Worm (Caenorhabditis elegans) whole organism, late embryonic: ENCODE results near the gene igcm-4.
A peak's percentile ranks its signal among the peaks of the same experiment; 100 is the strongest.

Experiments used
- C08G9.2 ChIP-seq: sonication (generic microtip); optimal IDR thresholded peaks from 2 replicates; lab custom pipeline; 2016; ENCODE audit warnings: mild to moderate bottlenecking, missing genetic modification characterization, moderate library complexity, missing compliant biosample characterization
- ahr-1 ChIP-seq: sonication (generic microtip); optimal IDR thresholded peaks from 2 replicates; lab custom pipeline; 2016; ENCODE audit warnings: missing genetic modification characterization, missing compliant biosample characterization
- ceh-18 ChIP-seq: sonication (generic microtip); optimal IDR thresholded peaks from 2 replicates; lab custom pipeline; 2016; ENCODE audit warnings: missing genetic modification characterization, missing compliant biosample characterization
- ceh-19 ChIP-seq: fragments of 200-800 bp; sonication (Bioruptor generic); optimal IDR thresholded peaks from 2 replicates; lab custom pipeline; 2018; ENCODE audit warnings: mild to moderate bottlenecking, missing genetic modification characterization, missing compliant biosample characterization
- ceh-2 ChIP-seq: sonication (generic microtip); optimal IDR thresholded peaks from 2 replicates; lab custom pipeline; 2016; ENCODE audit warnings: missing genotype, missing genetic modification characterization, missing compliant biosample characterization
- ceh-22 ChIP-seq: sonication (generic microtip); optimal IDR thresholded peaks from 2 replicates; lab custom pipeline; 2017; ENCODE audit warnings: missing biosample characterization, missing genetic modification characterization
- ceh-24 ChIP-seq: sonication (generic microtip); optimal IDR thresholded peaks from 2 replicates; lab custom pipeline; 2016; ENCODE audit warnings: mild to moderate bottlenecking, missing genetic modification characterization, missing compliant biosample characterization
- ceh-30 ChIP-seq: fragments of 150-350 bp; optimal IDR thresholded peaks from 2 replicates; lab custom pipeline; 2014; ENCODE audit warnings: missing biosample characterization, missing genetic modification characterization
- ceh-31 ChIP-seq: sonication (generic microtip); optimal IDR thresholded peaks from 2 replicates; lab custom pipeline; 2016; ENCODE audit warnings: missing genetic modification characterization, missing compliant biosample characterization
- ceh-34 ChIP-seq: sonication (generic microtip); optimal IDR thresholded peaks from 2 replicates; lab custom pipeline; 2016; ENCODE audit warnings: mild to moderate bottlenecking, missing genetic modification characterization, missing compliant biosample characterization
- ceh-48 ChIP-seq: sonication (generic microtip); optimal IDR thresholded peaks from 2 replicates; lab custom pipeline; 2016; ENCODE audit warnings: missing genetic modification characterization, inconsistent platforms, missing compliant biosample characterization
- che-1 ChIP-seq: sonication (generic microtip); optimal IDR thresholded peaks from 2 replicates; lab custom pipeline; 2016; ENCODE audit warnings: mild to moderate bottlenecking, missing genetic modification characterization, missing compliant biosample characterization
- dmd-4 ChIP-seq: sonication (generic microtip); optimal IDR thresholded peaks from 2 replicates; lab custom pipeline; 2016; ENCODE audit warnings: borderline replicate concordance, missing genetic modification characterization, missing compliant biosample characterization
- ets-4 ChIP-seq: sonication (generic microtip); optimal IDR thresholded peaks from 2 replicates; lab custom pipeline; 2016; ENCODE audit warnings: missing genetic modification characterization, missing compliant biosample characterization
- eyg-1 ChIP-seq: sonication (generic microtip); optimal IDR thresholded peaks from 2 replicates; lab custom pipeline; 2016; ENCODE audit warnings: missing genotype, missing genetic modification characterization, missing compliant biosample characterization
- fkh-10 ChIP-seq: fragments of 150-350 bp; optimal IDR thresholded peaks from 2 replicates; lab custom pipeline; 2014; ENCODE audit warnings: missing biosample characterization, missing genetic modification reagents, missing genetic modification characterization
- gmeb-2 ChIP-seq: sonication (generic microtip); optimal IDR thresholded peaks from 2 replicates; lab custom pipeline; 2016; ENCODE audit warnings: missing genetic modification characterization, inconsistent platforms, missing compliant biosample characterization
- hlh-13 ChIP-seq: fragments of 200-800 bp; sonication (Bioruptor generic); optimal IDR thresholded peaks from 2 replicates; lab custom pipeline; 2018; ENCODE audit warnings: mild to moderate bottlenecking, missing genetic modification characterization, missing compliant biosample characterization
- hlh-8 ChIP-seq: sonication (generic microtip); optimal IDR thresholded peaks from 2 replicates; lab custom pipeline; 2016; ENCODE audit warnings: missing genotype, missing genetic modification characterization, missing compliant biosample characterization
- madf-2 ChIP-seq: sonication (generic microtip); optimal IDR thresholded peaks from 2 replicates; lab custom pipeline; 2017; ENCODE audit warnings: missing genetic modification characterization, missing compliant biosample characterization
- nhr-11 ChIP-seq: fragments of 150-350 bp; optimal IDR thresholded peaks from 2 replicates; lab custom pipeline; 2014; ENCODE audit warnings: missing biosample characterization, missing genetic modification characterization
- npax-4 ChIP-seq: sonication (generic microtip); optimal IDR thresholded peaks from 2 replicates; lab custom pipeline; 2016; ENCODE audit warnings: missing genetic modification characterization, missing compliant biosample characterization
- odd-2 ChIP-seq: sonication (generic microtip); optimal IDR thresholded peaks from 2 replicates; lab custom pipeline; 2017; ENCODE audit warnings: antibody characterized with exemption, mild to moderate bottlenecking, missing genetic modification characterization, missing compliant biosample characterization
- pat-9 ChIP-seq: fragments of 200-800 bp; sonication (Bioruptor generic); optimal IDR thresholded peaks from 2 replicates; lab custom pipeline; 2018; ENCODE audit warnings: mild to moderate bottlenecking, missing genetic modification characterization, moderate library complexity, missing compliant biosample characterization
- pha-2 ChIP-seq: sonication (generic microtip); optimal IDR thresholded peaks from 2 replicates; lab custom pipeline; 2017; ENCODE audit warnings: mild to moderate bottlenecking, missing genetic modification characterization, missing compliant biosample characterization
- pha-4 ChIP-seq: fragments of 150-350 bp; optimal IDR thresholded peaks from 2 replicates; lab custom pipeline; 2018; ENCODE audit warnings: missing biosample characterization, missing genetic modification reagents, missing genetic modification characterization
- ref-2 ChIP-seq: sonication (generic microtip); optimal IDR thresholded peaks from 2 replicates; lab custom pipeline; 2016; ENCODE audit warnings: missing genetic modification characterization, missing compliant biosample characterization
- sdc-2 ChIP-seq: sonication (generic microtip); optimal IDR thresholded peaks from 2 replicates; lab custom pipeline; 2016; ENCODE audit warnings: missing genotype, missing genetic modification characterization, missing compliant biosample characterization
- sox-2 ChIP-seq: fragments of 200-800 bp; sonication (Bioruptor generic); IDR thresholded peaks from 2 replicates; pipeline ENCODE4 v1.3.6; 2022; ENCODE audit warnings: missing genetic modification reagents, missing genetic modification characterization, missing compliant biosample characterization
- sox-4 ChIP-seq: sonication (generic microtip); optimal IDR thresholded peaks from 2 replicates; lab custom pipeline; 2017; ENCODE audit warnings: mild to moderate bottlenecking, missing genetic modification characterization, inconsistent platforms, missing compliant biosample characterization
- syd-9 ChIP-seq: sonication (generic microtip); optimal IDR thresholded peaks from 2 replicates; lab custom pipeline; 2016; ENCODE audit warnings: mild to moderate bottlenecking, missing genetic modification characterization, moderate library complexity, missing compliant biosample characterization
- ttx-3 ChIP-seq: sonication (generic microtip); optimal IDR thresholded peaks from 2 replicates; lab custom pipeline; 2016; ENCODE audit warnings: missing genetic modification reagents, missing genetic modification characterization, missing compliant biosample characterization
- unc-3 ChIP-seq, 2 experiments: fragments of 200-800 bp in 1 of 2; sonication (Bioruptor generic) in 1 of 2; sonication (generic microtip) in 1 of 2; conservative IDR thresholded peaks in 1 of 2; optimal IDR thresholded peaks in 1 of 2; 2 replicates each; pipeline versions ENCODE4 v1.3.6 to Lab custom; 2016 to 2022; ENCODE audit warnings: missing compliant biosample characterization in 2 of 2, missing genetic modification characterization in 2 of 2, missing genetic modification reagents in 1 of 2
- unc-42 ChIP-seq: sonication (generic microtip); optimal IDR thresholded peaks from 2 replicates; lab custom pipeline; 2016; ENCODE audit warnings: missing genotype, missing genetic modification characterization, missing compliant biosample characterization

igcm-4 gene

DNA sequence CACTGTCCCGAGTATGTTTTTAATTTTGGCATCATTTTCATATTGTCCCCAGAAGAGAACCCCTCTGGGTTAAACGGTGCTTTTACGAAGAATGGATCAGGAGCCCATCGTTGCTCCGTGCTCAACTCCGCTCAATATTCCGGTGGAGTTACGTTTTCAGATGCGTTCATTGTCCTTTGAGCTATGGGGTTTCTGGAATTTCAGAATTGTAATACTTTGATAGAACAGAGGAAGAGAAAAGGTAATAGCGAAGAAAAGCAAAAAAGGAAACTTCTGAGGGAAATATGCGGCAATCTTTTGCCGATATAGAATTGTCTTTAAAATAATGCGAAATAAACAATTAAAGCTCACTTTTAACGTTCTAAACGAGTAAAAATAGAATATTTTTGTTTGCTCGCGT, 48.2 kb downstream of the igcm-4 start, which contains the start of gene Y40A1A.3:
Gene Y40A1A.3 (minus strand): TSS at position 101 of the 400 bp plus-strand sequence.
- no peak for TF ChIP-seq ref-2 (tag; lab: Kevin White, UChicago)
- no peak for TF ChIP-seq nhr-11 (tag; lab: Kevin White, UChicago)
- no peak for TF ChIP-seq ahr-1
- no peak for TF ChIP-seq ceh-34 (tag; lab: Kevin White, UChicago)
- no peak for TF ChIP-seq ceh-19 (GFP tag; lab: Kevin White, UChicago)
- no peak for TF ChIP-seq odd-2 (tag; lab: Kevin White, UChicago)
- TF ChIP-seq ttx-3 (tag; lab: Kevin White, UChicago) = no peak
- no peak for TF ChIP-seq che-1 (tag; lab: Kevin White, UChicago)
- TF ChIP-seq gmeb-2 = no peak
- TF ChIP-seq hlh-8 (tag; lab: Kevin White, UChicago) = no peak
- TF ChIP-seq madf-2 (tag; lab: Kevin White, UChicago) = no peak
- TF ChIP-seq pha-4 (tag; lab: Kevin White, UChicago) = no peak
- TF ChIP-seq sdc-2 (tag; lab: Kevin White, UChicago) = no peak
- no peak for TF ChIP-seq ceh-30
- TF ChIP-seq ceh-22 = no peak
- no peak for TF ChIP-seq ceh-48 (tag; lab: Kevin White, UChicago)
- TF ChIP-seq, all 69 proteins: peak for 0

ce11 chrX:1996014-1996413, 50.1 kb downstream of the igcm-4 start:
- TF ChIP-seq unc-42 (tag; lab: Kevin White, UChicago) (peak; percentile 14), hlh-8 (tag; lab: Kevin White, UChicago) (peak; percentile 27), sox-2 (GFP tag; lab: Robert Waterston, UW) (peak; percentile 90), ceh-31 (tag; lab: Kevin White, UChicago) (peak; percentile 1)

DNA sequence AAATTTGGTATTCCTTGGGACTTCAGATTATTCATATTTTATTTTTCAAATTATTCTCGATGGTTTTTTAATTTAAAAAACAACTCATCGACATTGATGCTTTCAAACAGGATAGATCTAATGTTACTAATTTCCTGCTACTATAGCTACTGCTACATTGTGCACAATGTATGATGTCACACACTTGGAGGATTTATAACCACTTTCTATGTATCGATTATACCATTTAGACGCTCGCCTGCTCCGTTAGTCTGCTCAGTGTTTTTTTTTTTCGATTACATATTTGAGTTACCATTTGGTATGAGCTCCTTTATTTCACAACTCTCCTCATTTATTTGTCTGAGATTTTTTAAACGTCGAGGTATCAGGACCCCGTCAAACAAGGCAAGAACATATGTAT, 55.7 kb downstream of the igcm-4 start, which contains the start of gene Y40A1A.2:
Gene Y40A1A.2 (plus strand): TSS at position 301 of the 400 bp plus-strand sequence.
- TF ChIP-seq ttx-3 (tag; lab: Kevin White, UChicago) (no peak), sox-4 (tag; lab: Kevin White, UChicago) (no peak), ceh-18 (tag; lab: Kevin White, UChicago) (no peak), eyg-1 (tag; lab: Kevin White, UChicago) (no peak), ceh-22 (no peak), pha-2 (tag; lab: Kevin White, UChicago) (no peak), ets-4 (no peak), ceh-24 (no peak), ceh-2 (tag; lab: Kevin White, UChicago) (no peak), hlh-13 (GFP tag; lab: Kevin White, UChicago) (no peak), unc-3 (GFP tag; conservative IDR thresholded peaks at IDR 0.05; lab: Robert Waterston, UW) (no peak), unc-3 (tag; optimal IDR thresholded peaks at IDR 0.05; lab: Kevin White, UChicago) (no peak), syd-9 (tag; lab: Kevin White, UChicago) (no peak), C08G9.2 (tag; lab: Kevin White, UChicago) (no peak), dmd-4 (tag; lab: Kevin White, UChicago) (no peak), pat-9 (tag; lab: Kevin White, UChicago) (no peak), sdc-2 (tag; lab: Kevin White, UChicago) (no peak), ceh-30 (no peak), fkh-10 (GFP tag; lab: Kevin White, UChicago) (no peak), npax-4 (tag; lab: Kevin White, UChicago) (no peak)

DNA sequence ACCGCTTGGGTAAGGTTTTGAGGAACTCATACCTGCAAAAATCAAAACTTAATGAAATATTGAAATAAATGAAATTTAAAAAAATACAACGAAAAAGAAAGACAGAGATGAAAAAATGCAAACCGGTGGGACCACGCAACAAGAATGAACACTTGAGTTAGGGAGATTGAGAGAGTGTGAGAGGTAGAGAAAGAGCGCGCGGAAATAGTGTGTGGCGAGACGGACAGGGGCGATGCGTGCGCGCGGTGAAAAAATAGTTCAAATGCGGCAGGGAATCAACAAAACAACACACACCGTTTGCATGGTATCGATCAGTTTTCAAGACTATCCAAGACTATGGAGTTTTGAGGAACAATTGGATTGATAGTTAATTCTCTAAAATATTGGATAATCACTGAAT, 56.6 kb downstream of the igcm-4 start, which contains the start of gene meg-3:
Gene meg-3 (minus strand): TSS at position 32 of the 400 bp plus-strand sequence.
- TF ChIP-seq ceh-34 (tag; lab: Kevin White, UChicago) (no peak), sdc-2 (tag; lab: Kevin White, UChicago) (peak; percentile 9)
